Worm (Caenorhabditis elegans) whole organism, L4 larva: ENCODE measurements around the gene ttc-7.

Experiments used
- F26F4.8 ChIP-seq: fragments of 200-800 bp; sonication (Bioruptor generic); conservative IDR thresholded peaks from 2 replicates; pipeline ENCODE4 v1.3.6; 2022; ENCODE audit warnings: missing genetic modification characterization, missing compliant biosample characterization
- F37D6.2 ChIP-seq: sonication (generic microtip); optimal IDR thresholded peaks from 2 replicates; lab custom pipeline; 2016; ENCODE audit warnings: mild to moderate bottlenecking, missing genetic modification characterization, missing compliant biosample characterization
- F44E2.7 ChIP-seq: fragments of 200-800 bp; sonication (Bioruptor generic); IDR thresholded peaks from 2 replicates; pipeline ENCODE4 v2.1.2; 2022; ENCODE audit warnings: missing genetic modification characterization, missing compliant biosample characterization
- F49E8.2 ChIP-seq: sonication (generic microtip); optimal IDR thresholded peaks from 2 replicates; lab custom pipeline; 2016; ENCODE audit warnings: missing compliant biosample characterization, mild to moderate bottlenecking, missing genetic modification characterization, borderline replicate concordance
- T26A8.4 ChIP-seq: fragments of 200-800 bp; sonication (Bioruptor generic); IDR thresholded peaks from 2 replicates; pipeline ENCODE4 v1.3.6; 2022; ENCODE audit warnings: missing genetic modification characterization, missing compliant biosample characterization
- Y105C5A.15 ChIP-seq: fragments of 200-800 bp; sonication (Bioruptor generic); IDR thresholded peaks from 2 replicates; pipeline ENCODE4 v1.3.6; 2022; ENCODE audit warnings: missing genetic modification characterization, missing compliant biosample characterization
- Y5F2A.4 ChIP-seq: fragments of 200-800 bp; sonication (Bioruptor generic); optimal IDR thresholded peaks from 2 replicates; lab custom pipeline; 2018; ENCODE audit warnings: mild to moderate bottlenecking, missing genetic modification characterization, missing compliant biosample characterization
- ZK337.2 ChIP-seq: fragments of 200-800 bp; sonication (Bioruptor generic); IDR thresholded peaks from 2 replicates; pipeline ENCODE4 v1.3.6; 2022; ENCODE audit warnings: missing genetic modification reagents, missing genetic modification characterization, missing compliant biosample characterization
- ZK546.5 ChIP-seq, 2 experiments: sonication (generic microtip); optimal IDR thresholded peaks; 2 replicates each; lab custom pipeline; 2017; ENCODE audit warnings: missing biosample characterization in 2 of 2, missing genetic modification characterization in 2 of 2
- aha-1 ChIP-seq: fragments of 150-350 bp; peaks from one replicate; lab custom pipeline; 2014; ENCODE audit warnings: missing biosample characterization, missing genetic modification characterization
- ceh-20 ChIP-seq: fragments of 200-800 bp; sonication (Bioruptor generic); IDR thresholded peaks from 2 replicates; pipeline ENCODE4 v1.3.6; 2022; ENCODE audit warnings: missing genetic modification reagents, missing genetic modification characterization, missing compliant biosample characterization
- ceh-62 ChIP-seq: sonication (generic microtip); optimal IDR thresholded peaks from 2 replicates; lab custom pipeline; 2017; ENCODE audit warnings: missing biosample characterization, missing genetic modification characterization
- ces-1 ChIP-seq: fragments of 150-350 bp; sonication (generic microtip); optimal IDR thresholded peaks from 4 replicates; lab custom pipeline; 2014; ENCODE audit warnings: missing biosample characterization, missing genetic modification reagents, missing genetic modification characterization
- ctbp-1 ChIP-seq: fragments of 200-800 bp; sonication (Bioruptor generic); IDR thresholded peaks from 2 replicates; pipeline ENCODE4 v1.3.6; 2022; ENCODE audit warnings: missing genetic modification reagents, missing genetic modification characterization, missing compliant biosample characterization
- dmd-9 ChIP-seq: fragments of 200-800 bp; sonication (Bioruptor generic); IDR thresholded peaks from 2 replicates; pipeline ENCODE4 v1.3.6; 2022; ENCODE audit warnings: missing genetic modification reagents, missing genetic modification characterization, missing compliant biosample characterization
- dpl-1 ChIP-seq: fragments of 150-350 bp; optimal IDR thresholded peaks from 2 replicates; lab custom pipeline; 2014; ENCODE audit warnings: missing biosample characterization, missing genetic modification reagents, missing genetic modification characterization
- duxl-1 ChIP-seq: sonication (generic microtip); optimal IDR thresholded peaks from 2 replicates; lab custom pipeline; 2016; ENCODE audit warnings: mild to moderate bottlenecking, missing genetic modification characterization, moderate library complexity, missing compliant biosample characterization; ENCODE audit not compliant: poor library complexity
- egl-27 ChIP-seq: sonication (generic microtip); optimal IDR thresholded peaks from 3 replicates; lab custom pipeline; 2017; ENCODE audit warnings: missing biosample characterization, missing genetic modification reagents, missing genetic modification characterization
- fkh-10 ChIP-seq: fragments of 150-350 bp; optimal IDR thresholded peaks from 2 replicates; lab custom pipeline; 2014; ENCODE audit warnings: missing biosample characterization, missing genetic modification reagents, missing genetic modification characterization
- fos-1 ChIP-seq: fragments of 150-350 bp; optimal IDR thresholded peaks from 2 replicates; lab custom pipeline; 2014; ENCODE audit warnings: missing biosample characterization, missing genetic modification characterization
- gei-8 ChIP-seq: fragments of 200-800 bp; sonication (Bioruptor generic); optimal IDR thresholded peaks from 2 replicates; lab custom pipeline; 2018; ENCODE audit warnings: mild to moderate bottlenecking, missing genetic modification characterization, missing compliant biosample characterization
- hlh-11 ChIP-seq: fragments of 200-800 bp; sonication (Bioruptor generic); optimal IDR thresholded peaks from 2 replicates; lab custom pipeline; 2018; ENCODE audit warnings: mild to moderate bottlenecking, missing genetic modification characterization, missing compliant biosample characterization
- hlh-30 ChIP-seq: sonication (generic microtip); optimal IDR thresholded peaks from 2 replicates; lab custom pipeline; 2017; ENCODE audit warnings: antibody characterized with exemption, mild to moderate bottlenecking, missing genetic modification characterization, missing compliant biosample characterization; ENCODE audit not compliant: insufficient read depth
- lin-29 ChIP-seq: fragments of 200-800 bp; sonication (Bioruptor generic); IDR thresholded peaks from 2 replicates; pipeline ENCODE4 v1.3.6; 2022; ENCODE audit warnings: missing genetic modification reagents, missing genetic modification characterization, missing compliant biosample characterization
- lin-38 ChIP-seq: fragments of 200-800 bp; sonication (Bioruptor generic); IDR thresholded peaks from 2 replicates; pipeline ENCODE4 v1.3.6; 2022; ENCODE audit warnings: missing genetic modification reagents, missing genetic modification characterization, missing compliant biosample characterization
- lin-39 ChIP-seq: fragments of 150-350 bp; optimal IDR thresholded peaks from 2 replicates; lab custom pipeline; 2014; ENCODE audit warnings: missing biosample characterization, missing genetic modification reagents, missing genetic modification characterization
- lir-3 ChIP-seq: sonication (generic microtip); optimal IDR thresholded peaks from 2 replicates; lab custom pipeline; 2016; ENCODE audit warnings: mild to moderate bottlenecking, missing genetic modification characterization, missing compliant biosample characterization
- lsy-2 ChIP-seq, 2 experiments: fragments of 150-350 bp in 1 of 2; sonication (generic microtip) in 1 of 2; optimal IDR thresholded peaks; 2 replicates each; lab custom pipeline; 2014 to 2017; ENCODE audit warnings: missing biosample characterization in 2 of 2, missing genetic modification characterization in 2 of 2
- madf-5 ChIP-seq, 2 experiments: fragments of 200-800 bp; sonication (Bioruptor generic); IDR thresholded peaks; 2 replicates each; pipeline ENCODE4 v1.3.6; 2022; ENCODE audit warnings: missing compliant biosample characterization in 2 of 2, missing genetic modification characterization in 2 of 2
- mdt-29 ChIP-seq: fragments of 200-800 bp; sonication (Bioruptor generic); IDR thresholded peaks from 2 replicates; pipeline ENCODE4 v1.3.6; 2022; ENCODE audit warnings: missing genetic modification reagents, missing genetic modification characterization, missing compliant biosample characterization
- mes-2 ChIP-seq: sonication (generic microtip); optimal IDR thresholded peaks from 2 replicates; lab custom pipeline; 2016; ENCODE audit warnings: missing genotype, mild to moderate bottlenecking, missing genetic modification characterization, missing compliant biosample characterization; ENCODE audit not compliant: poor library complexity, severe bottlenecking
- nhr-10 ChIP-seq: fragments of 150-350 bp; optimal IDR thresholded peaks from 2 replicates; lab custom pipeline; 2014; ENCODE audit warnings: missing biosample characterization, missing genetic modification characterization
- nhr-102 ChIP-seq: sonication (generic microtip); optimal IDR thresholded peaks from 2 replicates; lab custom pipeline; 2016; ENCODE audit warnings: mild to moderate bottlenecking, missing genetic modification characterization, moderate library complexity, missing compliant biosample characterization
- nhr-237 ChIP-seq: sonication (generic microtip); optimal IDR thresholded peaks from 2 replicates; lab custom pipeline; 2017; ENCODE audit warnings: missing biosample characterization, missing genetic modification characterization
- nhr-25 ChIP-seq: sonication (generic microtip); optimal IDR thresholded peaks from 2 replicates; lab custom pipeline; 2017; ENCODE audit warnings: missing genetic modification characterization, mild to moderate bottlenecking, missing compliant biosample characterization, antibody characterized with exemption, moderate library complexity, borderline replicate concordance; ENCODE audit not compliant: insufficient read depth
- nhr-42 ChIP-seq: fragments of 200-800 bp; sonication (Bioruptor generic); IDR thresholded peaks from 2 replicates; pipeline ENCODE4 v1.3.6; 2022; ENCODE audit warnings: missing genetic modification characterization, missing compliant biosample characterization
- nhr-48 ChIP-seq: sonication (generic microtip); optimal IDR thresholded peaks from 2 replicates; lab custom pipeline; 2016; ENCODE audit warnings: mild to moderate bottlenecking, missing genetic modification characterization, missing compliant biosample characterization
- php-3 ChIP-seq: fragments of 200-800 bp; sonication (Bioruptor generic); IDR thresholded peaks from 2 replicates; pipeline ENCODE4 v1.3.6; 2022; ENCODE audit warnings: missing genetic modification reagents, missing genetic modification characterization, missing compliant biosample characterization
- pqm-1 ChIP-seq: sonication (generic microtip); optimal IDR thresholded peaks from 2 replicates; lab custom pipeline; 2017; ENCODE audit warnings: missing biosample characterization, missing genetic modification characterization
- rbr-2 ChIP-seq: sonication (generic microtip); optimal IDR thresholded peaks from 2 replicates; lab custom pipeline; 2016; ENCODE audit warnings: missing genotype, missing genetic modification characterization, missing compliant biosample characterization
- sdz-12 ChIP-seq: fragments of 200-800 bp; sonication (Bioruptor generic); optimal IDR thresholded peaks from 2 replicates; lab custom pipeline; 2018; ENCODE audit warnings: mild to moderate bottlenecking, missing genetic modification characterization, missing compliant biosample characterization
- skn-1 ChIP-seq: fragments of 150-350 bp; optimal IDR thresholded peaks from 2 replicates; lab custom pipeline; 2014; ENCODE audit warnings: missing biosample characterization, missing genetic modification characterization
- snpc-4 ChIP-seq: fragments of 150-350 bp; optimal IDR thresholded peaks from 2 replicates; lab custom pipeline; 2014; ENCODE audit warnings: missing biosample characterization, missing genetic modification characterization
- spr-3 ChIP-seq: fragments of 200-800 bp; sonication (Bioruptor generic); optimal IDR thresholded peaks from 2 replicates; lab custom pipeline; 2018; ENCODE audit warnings: mild to moderate bottlenecking, missing genetic modification characterization, missing compliant biosample characterization
- tag-97 ChIP-seq: fragments of 200-800 bp; sonication (Bioruptor generic); IDR thresholded peaks from 2 replicates; pipeline ENCODE4 v1.3.6; 2022; ENCODE audit warnings: missing genetic modification characterization, missing compliant biosample characterization
- tra-1 ChIP-seq: fragments of 200-800 bp; sonication (Bioruptor generic); IDR thresholded peaks from 2 replicates; pipeline ENCODE4 v1.3.6; 2022; ENCODE audit warnings: missing genetic modification reagents, missing genetic modification characterization, missing compliant biosample characterization
- unc-130 ChIP-seq: sonication (generic microtip); optimal IDR thresholded peaks from 2 replicates; lab custom pipeline; 2016; ENCODE audit warnings: missing genetic modification reagents, missing genetic modification characterization, missing compliant biosample characterization
- vab-7 ChIP-seq: fragments of 200-800 bp; sonication (Bioruptor generic); IDR thresholded peaks from 2 replicates; pipeline ENCODE4 v1.3.6; 2022; ENCODE audit warnings: missing genetic modification reagents, missing genetic modification characterization, missing compliant biosample characterization
- zfp-3 ChIP-seq: fragments of 200-800 bp; sonication (Bioruptor generic); conservative IDR thresholded peaks from 2 replicates; pipeline ENCODE4 v1.3.6; 2022; ENCODE audit warnings: missing genetic modification reagents, missing genetic modification characterization, missing compliant biosample characterization
- zip-2 ChIP-seq: fragments of 150-350 bp; optimal IDR thresholded peaks from 2 replicates; lab custom pipeline; 2014; ENCODE audit warnings: missing biosample characterization, missing genetic modification characterization
- ztf-7 ChIP-seq: fragments of 150-350 bp; optimal IDR thresholded peaks from 2 replicates; lab custom pipeline; 2014; ENCODE audit warnings: missing biosample characterization, missing genetic modification characterization

ttc-7 gene

ce11 chrIII:1921136-1921680, 61.0 kb downstream of the ttc-7 start (continued):
- TF ChIP-seq ZK337.2 (GFP tag; lab: Robert Waterston, UW) (peak; percentile 56; the same call in 1 of the 2 replicates), mdt-29 (no peak), spr-3 (peak; percentile 63), ceh-20 (GFP tag; lab: Robert Waterston, UW) (peak; percentile 93), sdz-12 (no peak), Y5F2A.4 (GFP tag; lab: Kevin White, UChicago) (no peak), F26F4.8 (GFP tag; lab: Robert Waterston, UW) (no peak), duxl-1 (tag; lab: Kevin White, UChicago) (peak; percentile 23), hlh-30 (tag; lab: Kevin White, UChicago) (peak; percentile 90), snpc-4 (tag; lab: Kevin White, UChicago) (peak; percentile 46), nhr-10 (tag; lab: Kevin White, UChicago) (peak; percentile 79), nhr-48 (peak; percentile 99), unc-130 (GFP tag; lab: Kevin White, UChicago) (no peak), F37D6.2 (tag; lab: Kevin White, UChicago) (peak; percentile 93), ces-1 (GFP tag; lab: Kevin White, UChicago) (peak; percentile 96), fkh-10 (GFP tag; lab: Kevin White, UChicago) (peak; percentile 96), aha-1 (tag; lab: Kevin White, UChicago) (peak; percentile 99), ZK546.5 (tag; optimal IDR thresholded peaks at IDR 0.05; lab: Kevin White, UChicago) (no peak), dpl-1 (GFP tag; lab: Kevin White, UChicago) (peak; percentile 62), lin-38 (GFP tag; lab: Robert Waterston, UW) (peak; percentile 69), ctbp-1 (GFP tag; lab: Robert Waterston, UW) (peak; percentile 88), php-3 (GFP tag; lab: Robert Waterston, UW) (peak; percentile 67), T26A8.4 (GFP tag; lab: Robert Waterston, UW) (peak; percentile 89), tra-1 (GFP tag; lab: Robert Waterston, UW) (peak; percentile 95), tag-97 (no peak), fos-1 (tag; lab: Kevin White, UChicago) (peak; percentile 81), skn-1 (tag; lab: Kevin White, UChicago) (no peak), F44E2.7 (GFP tag; lab: Robert Waterston, UW) (no peak), lin-39 (tag; lab: Kevin White, UChicago) (no peak), dmd-9 (GFP tag; lab: Robert Waterston, UW) (no peak), ceh-62 (no peak), ztf-7 (peak; percentile 20), F49E8.2 (tag; lab: Kevin White, UChicago) (no peak), pqm-1 (tag; lab: Kevin White, UChicago) (peak; percentile 47), zip-2 (tag; lab: Kevin White, UChicago) (no peak), mes-2 (tag; lab: Kevin White, UChicago) (peak; percentile 55), hlh-11 (tag; lab: Kevin White, UChicago) (peak; percentile 100), egl-27 (tag; lab: Kevin White, UChicago) (peak; percentile 70), nhr-25 (peak; percentile 90), madf-5 (GFP tag; IDR thresholded peaks at IDR 0.05; lab: Robert Waterston, UW) (no peak), nhr-42 (peak; percentile 73; the same call in 1 of the 2 replicates), lir-3 (tag; lab: Kevin White, UChicago) (no peak), nhr-237 (no peak), rbr-2 (tag; lab: Kevin White, UChicago) (peak; percentile 96), nhr-102 (tag; lab: Kevin White, UChicago) (peak; percentile 92), lsy-2 (tag; optimal IDR thresholded peaks at IDR 0.05; lab: Kevin White, UChicago) (peak; percentile 85 to 86), gei-8 (GFP tag; lab: Kevin White, UChicago) (peak; percentile 100), vab-7 (0 out of 2 replicates have a peak, but pooled peaks have one; percentile 21), Y105C5A.15 (GFP tag; lab: Robert Waterston, UW) (no peak), zfp-3 (GFP tag; lab: Robert Waterston, UW) (peak; percentile 74), lin-29 (GFP tag; lab: Robert Waterston, UW) (peak; percentile 81)
